Fruit fly (Drosophila melanogaster) whole organism, adult: ENCODE data around the gene Scox.

Source experiments
- CG11617 ChIP-seq: fragments of 200-800 bp; sonication (Bioruptor generic); optimal IDR thresholded peaks from 2 replicates; lab custom pipeline; 2017; ENCODE audit warnings: mild to moderate bottlenecking, missing biosample characterization, missing genetic modification reagents, missing genetic modification characterization
- CG12768 ChIP-seq: fragments of 200-800 bp; sonication (Bioruptor generic); optimal IDR thresholded peaks from 2 replicates; lab custom pipeline; 2017; ENCODE audit warnings: missing biosample characterization, missing genetic modification characterization, mild to moderate bottlenecking, moderate library complexity, missing genetic modification reagents
- CG14711 ChIP-seq: fragments of 200-800 bp; sonication (Bioruptor generic); optimal IDR thresholded peaks from 2 replicates; lab custom pipeline; 2018; ENCODE audit warnings: missing biosample characterization, mild to moderate bottlenecking, missing genetic modification characterization, moderate library complexity
- CG1620 ChIP-seq: fragments of 200-800 bp; sonication (Bioruptor generic); optimal IDR thresholded peaks from 2 replicates; lab custom pipeline; 2016; ENCODE audit warnings: missing biosample characterization, missing genetic modification characterization
- CG33017 ChIP-seq: fragments of 200-800 bp; sonication (Bioruptor generic); optimal IDR thresholded peaks from 2 replicates; lab custom pipeline; 2018; ENCODE audit warnings: missing biosample characterization, mild to moderate bottlenecking, missing genetic modification characterization, moderate library complexity
- CG5204 ChIP-seq: fragments of 200-800 bp; sonication (Bioruptor generic); optimal IDR thresholded peaks from 2 replicates; lab custom pipeline; 2016; ENCODE audit warnings: missing biosample characterization, missing genetic modification characterization
- CG7045 ChIP-seq: fragments of 200-800 bp; sonication (Bioruptor generic); optimal IDR thresholded peaks from 2 replicates; lab custom pipeline; 2017; ENCODE audit warnings: missing biosample characterization, mild to moderate bottlenecking, missing genetic modification characterization
- CG7101 ChIP-seq: fragments of 200-800 bp; sonication (Bioruptor generic); optimal IDR thresholded peaks from 2 replicates; lab custom pipeline; 2018; ENCODE audit warnings: missing biosample characterization, mild to moderate bottlenecking, missing genetic modification characterization, moderate library complexity
- Clk ChIP-seq: fragments of 200-800 bp; sonication (Bioruptor generic); optimal IDR thresholded peaks from 2 replicates; lab custom pipeline; 2017; ENCODE audit warnings: missing biosample characterization, missing genetic modification characterization
- Crg-1 ChIP-seq: fragments of 200-800 bp; sonication (Bioruptor generic); optimal IDR thresholded peaks from 2 replicates; lab custom pipeline; 2016; ENCODE audit warnings: missing biosample characterization, missing genetic modification characterization
- Hr96 ChIP-seq: fragments of 200-800 bp; sonication (Bioruptor generic); optimal IDR thresholded peaks from 2 replicates; lab custom pipeline; 2016; ENCODE audit warnings: missing biosample characterization, missing genetic modification characterization
- Mnt ChIP-seq: fragments of 200-800 bp; sonication (Bioruptor generic); optimal IDR thresholded peaks from 2 replicates; lab custom pipeline; 2016; ENCODE audit warnings: missing biosample characterization, mild to moderate bottlenecking, missing genetic modification characterization
- bab1 ChIP-seq: fragments of 200-800 bp; sonication (Bioruptor generic); optimal IDR thresholded peaks from 3 replicates; lab custom pipeline; 2019; ENCODE audit warnings: missing biosample characterization, mild to moderate bottlenecking, missing genetic modification characterization, moderate library complexity
- cic ChIP-seq: fragments of 200-800 bp; sonication (Bioruptor generic); optimal IDR thresholded peaks from 2 replicates; lab custom pipeline; 2017; ENCODE audit warnings: missing biosample characterization, mild to moderate bottlenecking, missing genetic modification characterization, moderate library complexity
- cnc ChIP-seq, 2 experiments: fragments of >200 bp; optimal IDR thresholded peaks; 2 replicates each; lab custom pipeline; 2017
- kay ChIP-seq: fragments of 200-800 bp; sonication (Bioruptor generic); peaks from one replicate; lab custom pipeline; 2016; ENCODE audit warnings: missing biosample characterization, missing genetic modification characterization, borderline replicate concordance
- ovo ChIP-seq: fragments of 200-800 bp; sonication (Bioruptor generic); optimal IDR thresholded peaks from 2 replicates; lab custom pipeline; 2016; ENCODE audit warnings: missing biosample characterization, missing genetic modification characterization
- pad ChIP-seq: fragments of 200-800 bp; sonication (Bioruptor generic); optimal IDR thresholded peaks from 3 replicates; lab custom pipeline; 2017; ENCODE audit warnings: missing biosample characterization, missing genetic modification characterization, mild to moderate bottlenecking, moderate library complexity, missing genetic modification reagents
- tj ChIP-seq: fragments of 200-800 bp; sonication (Bioruptor generic); optimal IDR thresholded peaks from 3 replicates; lab custom pipeline; 2017; ENCODE audit warnings: missing biosample characterization, mild to moderate bottlenecking, missing genetic modification characterization, moderate library complexity
- toe ChIP-seq: fragments of 200-800 bp; sonication (Bioruptor generic); optimal IDR thresholded peaks from 2 replicates; lab custom pipeline; 2016; ENCODE audit warnings: missing biosample characterization, missing genetic modification characterization

Scox gene

DNA sequence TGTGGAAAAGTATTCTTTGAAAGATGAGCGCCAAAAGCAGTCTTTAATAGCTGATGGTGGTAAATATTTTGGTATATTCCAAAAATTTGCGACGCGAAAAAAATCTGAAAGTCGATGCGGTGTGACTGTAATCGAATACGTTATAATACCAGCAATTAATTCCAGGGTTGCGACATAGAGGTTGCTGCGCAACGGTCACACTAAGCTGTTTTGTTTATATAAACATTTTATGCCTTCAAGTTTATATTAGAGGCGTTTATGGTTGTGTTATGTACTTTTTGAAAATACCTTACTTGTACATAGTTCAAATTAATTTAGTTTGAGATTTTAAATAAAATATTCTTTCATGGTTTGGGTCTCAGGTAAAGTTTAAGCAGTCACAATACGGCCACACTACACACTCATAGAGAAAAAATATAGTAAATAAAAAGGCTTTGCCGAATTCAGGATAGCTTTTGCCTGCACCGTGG, 2.6 kb upstream of the Scox start, which contains the start of gene CG14043:
TSS of gene CG14043 (plus strand) at position 374 of the 470 bp plus-strand sequence.
- TF ChIP-seq CG7045 (GFP tag; lab: Kevin White, UChicago) = no peak
- no peak for TF ChIP-seq Clk (GFP tag; lab: Kevin White, UChicago)
- no peak for TF ChIP-seq cnc (optimal IDR thresholded peaks at IDR 0.05; lab: Kevin White, UChicago)
- TF ChIP-seq Hr96 (GFP tag; lab: Kevin White, UChicago) = no peak
- no peak for TF ChIP-seq CG5204
- no peak for TF ChIP-seq toe (GFP tag; lab: Kevin White, UChicago)
- peak; percentile 25 for TF ChIP-seq CG7101 (tag; lab: Kevin White, UChicago)
- TF ChIP-seq pad (GFP tag; lab: Kevin White, UChicago) = peak; percentile 26
- no peak for TF ChIP-seq CG12768 (GFP tag; lab: Kevin White, UChicago)
- peak; percentile 19 for TF ChIP-seq CG11617 (GFP tag; lab: Kevin White, UChicago)
- peak; percentile 72 for TF ChIP-seq Mnt
- peak; percentile 74 for TF ChIP-seq bab1
- TF ChIP-seq kay (GFP tag; lab: Kevin White, UChicago) = no peak
- TF ChIP-seq ovo (GFP tag; lab: Kevin White, UChicago) = no peak
- TF ChIP-seq cic (GFP tag; lab: Kevin White, UChicago) = peak; percentile 46
- TF ChIP-seq Crg-1 (GFP tag; lab: Kevin White, UChicago) = peak; percentile 29
- TF ChIP-seq CG14711 (tag; lab: Kevin White, UChicago) = peak; percentile 66
- TF ChIP-seq tj (GFP tag; lab: Kevin White, UChicago) = peak; percentile 14
- TF ChIP-seq CG33017 = no peak
- peak; percentile 50 for TF ChIP-seq CG1620 (GFP tag; lab: Kevin White, UChicago)

DNA sequence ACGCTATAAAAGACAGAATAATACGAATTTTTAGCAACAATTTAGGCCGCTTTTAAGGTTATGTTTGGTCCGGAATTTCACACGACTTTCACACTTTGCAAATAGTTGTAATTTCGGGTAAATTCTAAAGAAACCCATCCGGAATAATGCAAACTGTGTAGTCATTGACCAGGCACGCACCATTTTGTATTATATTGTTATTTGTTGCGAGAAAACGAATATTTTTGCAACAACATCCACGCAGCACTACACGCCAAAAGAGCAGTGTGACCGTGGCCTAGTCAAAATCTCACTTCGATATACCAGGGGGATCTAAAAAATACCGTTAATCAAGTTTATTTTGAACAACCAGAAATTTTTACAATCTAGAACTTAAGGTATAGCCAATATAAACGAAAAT, 1.2 kb downstream of the Scox start, which contains the start of gene eIF3i:
TSS of gene eIF3i (minus strand) at position 265 of the 400 bp plus-strand sequence.
- TF ChIP-seq pad (GFP tag; lab: Kevin White, UChicago) (no peak), Mnt (peak; percentile 50)

DNA sequence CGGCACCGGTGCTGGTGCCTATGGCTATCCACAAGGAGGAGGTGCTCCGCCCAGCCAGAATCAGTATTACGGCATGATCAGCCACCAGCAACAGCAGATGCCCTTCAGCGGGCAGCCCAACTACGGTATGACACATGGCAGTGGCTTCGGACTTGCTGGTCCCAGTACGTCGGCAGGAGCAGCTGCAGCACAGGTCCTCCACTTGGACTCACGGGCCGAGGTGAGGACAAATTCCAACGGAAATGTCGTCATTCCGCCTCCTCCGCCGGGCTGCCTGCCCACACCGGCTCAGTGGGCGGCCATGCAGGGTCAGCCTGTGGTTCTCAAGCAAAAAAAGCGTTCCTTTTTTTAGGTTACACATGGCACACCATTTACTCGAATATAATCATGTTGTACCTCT, 2.8 kb downstream of the Scox start:
- TF ChIP-seq CG12768 (GFP tag; lab: Kevin White, UChicago) (no peak), Clk (GFP tag; lab: Kevin White, UChicago) (no peak), pad (GFP tag; lab: Kevin White, UChicago) (no peak), Crg-1 (GFP tag; lab: Kevin White, UChicago) (no peak), Hr96 (GFP tag; lab: Kevin White, UChicago) (no peak), CG11617 (GFP tag; lab: Kevin White, UChicago) (no peak), ovo (GFP tag; lab: Kevin White, UChicago) (no peak), CG14711 (tag; lab: Kevin White, UChicago) (no peak)

DNA sequence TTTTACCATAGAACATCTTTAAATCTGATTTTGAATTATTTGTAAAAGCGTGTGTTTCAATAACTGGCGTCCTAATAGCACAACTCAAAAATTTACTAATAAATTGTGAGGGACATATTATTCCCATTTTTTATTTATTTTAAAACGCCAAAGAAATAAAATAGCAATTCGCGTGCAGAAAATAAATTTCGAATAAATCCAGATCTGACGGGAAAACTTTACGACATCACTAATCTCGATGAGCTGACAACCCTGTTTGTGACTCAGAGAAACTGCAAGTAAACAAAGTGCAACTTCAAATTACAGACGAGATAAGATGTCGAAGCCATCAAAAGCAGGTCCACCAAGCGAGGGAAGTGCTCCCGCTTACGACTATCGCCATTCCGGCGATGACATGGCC, 3.3 kb downstream of the Scox start, which contains the start of gene CG34125:
TSS of gene CG34125 (plus strand) at position 254 of the 400 bp plus-strand sequence.
- TF ChIP-seq cnc (optimal IDR thresholded peaks at IDR 0.05; lab: Kevin White, UChicago) (no peak), CG12768 (GFP tag; lab: Kevin White, UChicago) (peak; percentile 53), Mnt (no peak), CG14711 (tag; lab: Kevin White, UChicago) (peak; percentile 96), pad (GFP tag; lab: Kevin White, UChicago) (no peak), tj (GFP tag; lab: Kevin White, UChicago) (peak; percentile 3), CG11617 (GFP tag; lab: Kevin White, UChicago) (peak; percentile 52), cic (GFP tag; lab: Kevin White, UChicago) (no peak), Hr96 (GFP tag; lab: Kevin White, UChicago) (no peak), CG7101 (tag; lab: Kevin White, UChicago) (peak; percentile 27), CG1620 (GFP tag; lab: Kevin White, UChicago) (peak; percentile 24), kay (GFP tag; lab: Kevin White, UChicago) (no peak), CG7045 (GFP tag; lab: Kevin White, UChicago) (no peak), bab1 (peak; percentile 13), CG5204 (no peak), toe (GFP tag; lab: Kevin White, UChicago) (no peak), Clk (GFP tag; lab: Kevin White, UChicago) (peak; percentile 2), CG33017 (no peak), Crg-1 (GFP tag; lab: Kevin White, UChicago) (no peak), ovo (GFP tag; lab: Kevin White, UChicago) (no peak)

DNA sequence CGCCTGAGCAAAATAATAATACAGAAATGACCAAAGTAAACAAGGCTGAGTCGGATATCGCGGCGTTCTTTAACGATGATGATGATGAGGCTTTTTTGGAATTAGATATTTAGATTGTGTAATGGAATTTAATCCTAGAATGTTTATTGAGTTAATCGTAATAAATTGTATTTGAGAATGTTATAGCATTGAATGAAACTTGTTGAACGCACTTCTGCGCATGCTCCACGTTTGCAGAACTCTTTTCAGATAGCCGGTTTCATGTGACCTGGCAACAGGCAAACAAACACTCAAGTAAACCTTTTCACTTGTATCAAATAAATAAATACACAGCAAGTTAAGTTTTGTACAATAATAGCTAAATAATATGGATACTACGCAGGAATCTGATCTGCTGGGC, 10.6 kb downstream of the Scox start, which contains the start of gene CG34124:
TSS of gene CG34124 (plus strand) at position 301 of the 400 bp plus-strand sequence.
- TF ChIP-seq ovo (GFP tag; lab: Kevin White, UChicago) (no peak), CG1620 (GFP tag; lab: Kevin White, UChicago) (no peak)

DNA sequence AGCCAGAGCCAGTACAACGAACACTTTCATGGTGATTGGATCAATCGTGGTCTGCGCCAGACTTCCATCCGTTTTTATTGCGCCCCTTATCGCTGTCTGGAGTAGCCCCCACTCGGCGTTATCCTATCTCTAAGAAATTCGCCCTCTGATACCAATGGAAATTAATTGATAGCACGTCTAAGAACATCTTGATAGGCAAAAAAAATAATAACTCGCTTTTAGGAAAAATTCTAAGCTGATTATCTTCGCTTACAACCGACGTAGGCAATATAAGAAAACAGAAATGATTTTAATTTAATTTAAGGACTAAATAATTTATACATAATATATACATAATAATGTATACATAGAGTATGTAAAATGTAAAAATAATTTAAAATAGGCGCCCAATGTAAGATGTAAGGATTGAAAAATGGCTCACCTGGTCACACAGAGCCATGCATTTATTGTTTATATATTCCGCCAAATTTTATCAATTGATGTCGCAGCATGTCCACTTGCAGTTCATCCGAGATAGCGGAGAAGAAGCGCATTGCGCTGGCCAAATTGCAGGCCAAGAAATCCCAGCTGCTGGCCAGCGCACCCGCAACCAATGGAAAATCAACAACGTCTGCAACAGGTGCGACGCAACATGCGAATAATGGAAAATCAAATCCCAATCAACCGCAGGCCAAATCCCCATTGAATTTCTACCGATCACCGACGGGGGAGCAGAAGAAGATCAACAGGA, 13.5 kb downstream of the Scox start, which contains the start of the genes Jon25Bi and Marcal1:
TSS of gene Jon25Bi (minus strand) at position 51 of the 730 bp plus-strand sequence.
TSS of gene Marcal1 (plus strand) at position 416 of the 730 bp plus-strand sequence.
- TF ChIP-seq toe (GFP tag; lab: Kevin White, UChicago) (no peak), pad (GFP tag; lab: Kevin White, UChicago) (no peak), CG5204 (no peak), cic (GFP tag; lab: Kevin White, UChicago) (no peak), CG7101 (tag; lab: Kevin White, UChicago) (no peak), kay (GFP tag; lab: Kevin White, UChicago) (no peak), CG33017 (no peak), CG7045 (GFP tag; lab: Kevin White, UChicago) (no peak), CG1620 (GFP tag; lab: Kevin White, UChicago) (no peak), Clk (GFP tag; lab: Kevin White, UChicago) (no peak), tj (GFP tag; lab: Kevin White, UChicago) (no peak), ovo (GFP tag; lab: Kevin White, UChicago) (no peak)
